Worm (Caenorhabditis elegans): ENCODE measurements around the gene Y45G5AM.4.

- no peak for TF ChIP-seq unc-42 (tag; optimal IDR thresholded peaks at IDR 0.05)
- TF ChIP-seq nhr-11 (tag; optimal IDR thresholded peaks at IDR 0.05): no peak
- no peak for TF ChIP-seq zip-5 (tag; optimal IDR thresholded peaks at IDR 0.05)
- no peak for TF ChIP-seq C38D4.7 (GFP tag; optimal IDR thresholded peaks at IDR 0.05)
- no peak for TF ChIP-seq fkh-10 (GFP tag; optimal IDR thresholded peaks at IDR 0.05)
- no peak for TF ChIP-seq ceh-9 (tag; optimal IDR thresholded peaks at IDR 0.05)
- no peak for TF ChIP-seq ets-4 (tag; optimal IDR thresholded peaks at IDR 0.05)
- no peak for TF ChIP-seq eyg-1 (tag; optimal IDR thresholded peaks at IDR 0.05)
- TF ChIP-seq pag-3 (tag; optimal IDR thresholded peaks at IDR 0.05; ENCODE audit: borderline replicate concordance): no peak
- no peak for TF ChIP-seq tbx-2 (tag; optimal IDR thresholded peaks at IDR 0.05)
- TF ChIP-seq fax-1 (tag; optimal IDR thresholded peaks at IDR 0.05): no peak
- no peak for TF ChIP-seq pat-9 (tag; optimal IDR thresholded peaks at IDR 0.05)
Observed at ce11 chrV:4114627-4115026, 48.4 kb upstream of the Y45G5AM.4 start, which contains the start of gene srw-133.

Measured in whole organism, late embryonic.